Worm (Caenorhabditis elegans): ENCODE measurements around the gene R09H10.1.
A peak's percentile ranks its signal among the peaks of the same experiment; 100 is the strongest.

The R09H10.1 gene

ce11 chrIV:10602644-10603043 lies 2.6 kb downstream of the R09H10.1 start, which contains the start of gene R09H10.2:
Gene R09H10.2, plus strand, starts transcription at chrIV:10602944.
- TF ChIP-seq ceh-62 (tag; optimal IDR thresholded peaks at IDR 0.05) (no peak), dmd-8 (GFP tag; IDR thresholded peaks at IDR 0.05) (no peak)

DNA sequence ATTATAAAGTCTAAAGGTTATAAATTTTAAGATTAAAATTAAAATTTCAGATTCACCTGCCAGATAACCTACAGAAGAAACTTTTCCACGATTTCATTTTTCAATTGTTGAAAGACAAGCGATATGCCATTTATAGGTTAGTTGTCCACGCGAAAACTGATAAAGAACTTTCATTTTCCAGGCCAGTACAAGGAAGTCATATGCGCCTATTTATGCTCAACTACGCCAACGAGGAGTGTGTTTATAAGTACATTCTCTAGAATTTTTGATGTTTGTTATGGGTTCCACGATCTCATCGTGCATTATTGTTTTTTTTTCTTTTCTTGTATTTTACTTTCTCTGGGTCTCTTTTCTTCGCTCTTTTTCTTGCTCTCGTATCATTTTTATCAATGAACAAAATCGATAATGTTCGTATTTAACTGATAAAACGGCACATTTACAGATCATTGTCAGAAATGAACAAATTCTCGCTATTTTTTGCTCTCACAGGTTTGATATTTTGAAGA lies 6.5 kb downstream of the R09H10.1 start, which contains the start of gene R09H10.3:
Gene R09H10.3 (plus strand): TSS at position 456 of the 506 bp plus-strand sequence.
- TF ChIP-seq unc-62 (GFP tag; optimal IDR thresholded peaks at IDR 0.05 in 1 of 2) = no peak
- TF ChIP-seq unc-62 (tag; optimal IDR thresholded peaks at IDR 0.05) = no peak
- TF ChIP-seq dve-1 (tag; optimal IDR thresholded peaks at IDR 0.05; ENCODE audit: insufficient read depth) = no peak
- TF ChIP-seq dmd-9 (GFP tag; IDR thresholded peaks at IDR 0.05) = no peak
- TF ChIP-seq daf-19 (GFP tag; conservative IDR thresholded peaks at IDR 0.05) = no peak
- no peak for TF ChIP-seq mes-2 (tag; optimal IDR thresholded peaks at IDR 0.05; ENCODE audit: poor library complexity, severe bottlenecking)
- no peak for TF ChIP-seq madf-9 (GFP tag; conservative IDR thresholded peaks at IDR 0.05)
- no peak for TF ChIP-seq nhr-6 (tag; optimal IDR thresholded peaks at IDR 0.05)
- no peak for TF ChIP-seq madf-5 (GFP tag; IDR thresholded peaks at IDR 0.05)
- no peak for TF ChIP-seq nhr-25 (tag; optimal IDR thresholded peaks at IDR 0.05; ENCODE audit: borderline replicate concordance, insufficient read depth)
- TF ChIP-seq lin-15B (tag; optimal IDR thresholded peaks at IDR 0.05) = no peak
- TF ChIP-seq egl-43 (GFP tag; IDR thresholded peaks at IDR 0.05) = no peak
- no peak for TF ChIP-seq Y105C5A.15 (GFP tag; IDR thresholded peaks at IDR 0.05)
- TF ChIP-seq mdl-1 (tag; optimal IDR thresholded peaks at IDR 0.05) = peak in 1 of 2 experiments; percentile 21
- no peak for TF ChIP-seq daf-16 (GFP tag; optimal IDR thresholded peaks at IDR 0.05)
- peak; percentile 86 for TF ChIP-seq daf-16 (tag; optimal IDR thresholded peaks at IDR 0.05)
- no peak for TF ChIP-seq mep-1 (tag; optimal IDR thresholded peaks at IDR 0.05)
- TF ChIP-seq nhr-48 (tag; optimal IDR thresholded peaks at IDR 0.05) = no peak
- TF ChIP-seq spr-3 (GFP tag; optimal IDR thresholded peaks at IDR 0.05) = no peak
- no peak for TF ChIP-seq sdz-12 (GFP tag; optimal IDR thresholded peaks at IDR 0.05)
- TF ChIP-seq hif-1 (tag; optimal IDR thresholded peaks at IDR 0.05) = no peak
- TF ChIP-seq aha-1 (tag) = peak; percentile 45
- peak; percentile 14 for TF ChIP-seq nhr-28 (tag; optimal IDR thresholded peaks at IDR 0.05)
- no peak for TF ChIP-seq lir-3 (tag; optimal IDR thresholded peaks at IDR 0.05)
- no peak for TF ChIP-seq D1046.2 (GFP tag; IDR thresholded peaks at IDR 0.05)
- no peak for TF ChIP-seq rbr-2 (tag; optimal IDR thresholded peaks at IDR 0.05)

ce11 chrIV:10608275-10608674 lies 8.2 kb downstream of the R09H10.1 start, which contains the start of gene R09H10.6:
Gene R09H10.6, plus strand, starts transcription at chrIV:10608575.
- no peak for TF ChIP-seq madf-9 (GFP tag; conservative IDR thresholded peaks at IDR 0.05)
- peak in 1 of 2 experiments; percentile 63 for TF ChIP-seq unc-62 (GFP tag; optimal IDR thresholded peaks at IDR 0.05 in 1 of 2)
- TF ChIP-seq unc-62 (tag; optimal IDR thresholded peaks at IDR 0.05) = no peak

ce11 chrIV:10609920-10610319 lies 9.8 kb downstream of the R09H10.1 start:
- TF ChIP-seq dmd-6 (GFP tag; IDR thresholded peaks at IDR 0.05) (peak; percentile 11; the same call in 1 of the 2 replicates), F26F4.8 (GFP tag; conservative IDR thresholded peaks at IDR 0.05) (no peak), nhr-28 (tag; optimal IDR thresholded peaks at IDR 0.05) (peak; percentile 48), nhr-76 (tag; optimal IDR thresholded peaks at IDR 0.05) (peak; percentile 39)

- TF ChIP-seq T20F7.1 (GFP tag; optimal IDR thresholded peaks at IDR 0.05) (no peak), mxl-3 (GFP tag; optimal IDR thresholded peaks at IDR 0.05) (no peak), madf-9 (GFP tag; conservative IDR thresholded peaks at IDR 0.05) (no peak), gei-8 (GFP tag; optimal IDR thresholded peaks at IDR 0.05) (no peak), nhr-48 (tag; optimal IDR thresholded peaks at IDR 0.05) (no peak), aly-2 (tag; optimal IDR thresholded peaks at IDR 0.05) (no peak), lin-13 (GFP tag; optimal IDR thresholded peaks at IDR 0.05) (no peak), daf-12 (tag; optimal IDR thresholded peaks at IDR 0.05) (no peak)
Observed at ce11 chrIV:10612281-10612680, 12.2 kb downstream of the R09H10.1 start.

All from whole organism, L4 larva.